Fruit fly (Drosophila melanogaster) whole organism, embryonic: ENCODE measurements around the gene CG13097.

Experiments
- ATbp ChIP-seq: fragments of 200-800 bp; sonication (Bioruptor generic); optimal IDR thresholded peaks from 2 replicates; lab custom pipeline; 2017; ENCODE audit warnings: missing biosample characterization, mild to moderate bottlenecking, missing genetic modification characterization, missing genetic modification reagents
- Aef1 ChIP-seq: fragments of 200-800 bp; sonication (Bioruptor generic); IDR thresholded peaks from 3 replicates; pipeline ENCODE4 v1.3.6; 2022; ENCODE audit warnings: missing biosample characterization, missing genetic modification characterization
- Atf6 ChIP-seq: fragments of 200-800 bp; sonication (Bioruptor generic); IDR thresholded peaks from 2 replicates; pipeline ENCODE4 v1.3.6; 2022; ENCODE audit warnings: missing biosample characterization, missing genetic modification characterization
- Bteb2 ChIP-seq: fragments of 200-800 bp; sonication (Bioruptor generic); optimal IDR thresholded peaks from 2 replicates; lab custom pipeline; 2016; ENCODE audit warnings: missing biosample characterization, missing genetic modification characterization
- CG10366 ChIP-seq: fragments of 200-800 bp; sonication (Bioruptor generic); IDR thresholded peaks from 2 replicates; pipeline ENCODE4 v1.3.6; 2022; ENCODE audit warnings: missing biosample characterization, missing genetic modification characterization
- CG10959 ChIP-seq: fragments of 200-800 bp; sonication (Bioruptor generic); IDR thresholded peaks from 2 replicates; pipeline ENCODE4 v1.3.6; 2022; ENCODE audit warnings: missing biosample characterization, missing genetic modification characterization
- CG11085 ChIP-seq: fragments of 200-800 bp; sonication (Bioruptor generic); IDR thresholded peaks from 2 replicates; pipeline ENCODE4 v1.3.6; 2022; ENCODE audit warnings: missing biosample characterization, missing genetic modification characterization
- CG1233 ChIP-seq: fragments of 200-800 bp; sonication (Bioruptor generic); optimal IDR thresholded peaks from 4 replicates; lab custom pipeline; 2018; ENCODE audit warnings: missing biosample characterization, mild to moderate bottlenecking, missing genetic modification characterization
- CG12659 ChIP-seq: fragments of 200-800 bp; sonication (Bioruptor generic); optimal IDR thresholded peaks from 3 replicates; lab custom pipeline; 2017; ENCODE audit warnings: mild to moderate bottlenecking, missing biosample characterization, missing genetic modification reagents, missing genetic modification characterization
- CG14050 ChIP-seq: fragments of 200-800 bp; sonication (Bioruptor generic); IDR thresholded peaks from 3 replicates; pipeline ENCODE4 v1.3.6; 2022; ENCODE audit warnings: missing biosample characterization, missing genetic modification characterization
- CG14667 ChIP-seq: fragments of 200-800 bp; sonication (Bioruptor generic); IDR thresholded peaks from 2 replicates; pipeline ENCODE4 v1.3.6; 2022; ENCODE audit warnings: missing biosample characterization, missing genetic modification characterization
- CG16779 ChIP-seq: fragments of 200-800 bp; sonication (Bioruptor generic); IDR thresholded peaks from 2 replicates; pipeline ENCODE4 v1.3.6; 2022; ENCODE audit warnings: missing biosample characterization, missing genetic modification characterization
- CG16863 ChIP-seq: fragments of 200-800 bp; sonication (Bioruptor generic); optimal IDR thresholded peaks from 3 replicates; lab custom pipeline; 2016; ENCODE audit warnings: missing biosample characterization, missing genetic modification characterization
- CG17186 ChIP-seq: fragments of 200-800 bp; sonication (Bioruptor generic); optimal IDR thresholded peaks from 3 replicates; lab custom pipeline; 2017; ENCODE audit warnings: missing biosample characterization, missing genetic modification reagents, missing genetic modification characterization
- CG17328 ChIP-seq: fragments of 200-800 bp; sonication (Bioruptor generic); IDR thresholded peaks from 2 replicates; pipeline ENCODE4 v1.3.6; 2022; ENCODE audit warnings: missing biosample characterization, missing genetic modification characterization
- CG2116 ChIP-seq: fragments of 200-800 bp; sonication (Bioruptor generic); optimal IDR thresholded peaks from 3 replicates; lab custom pipeline; 2018; ENCODE audit warnings: missing biosample characterization, mild to moderate bottlenecking, missing genetic modification characterization
- CG3065 ChIP-seq: fragments of 200-800 bp; sonication (Bioruptor generic); optimal IDR thresholded peaks from 2 replicates; lab custom pipeline; 2016; ENCODE audit warnings: missing biosample characterization, missing genetic modification characterization
- CG31388 ChIP-seq: fragments of 200-800 bp; sonication (Bioruptor generic); optimal IDR thresholded peaks from 2 replicates; lab custom pipeline; 2016; ENCODE audit warnings: missing biosample characterization, missing genetic modification characterization
- CG4282 ChIP-seq: fragments of 200-800 bp; sonication (Bioruptor generic); optimal IDR thresholded peaks from 2 replicates; lab custom pipeline; 2016; ENCODE audit warnings: missing biosample characterization, missing genetic modification characterization
- CG4730 ChIP-seq: fragments of 200-800 bp; sonication (Bioruptor generic); IDR thresholded peaks from 2 replicates; pipeline ENCODE4 v1.3.6; 2022; ENCODE audit warnings: missing biosample characterization, missing genetic modification characterization
- CG7745 ChIP-seq: fragments of 200-800 bp; sonication (Bioruptor generic); optimal IDR thresholded peaks from 2 replicates; lab custom pipeline; 2018; ENCODE audit warnings: missing biosample characterization, mild to moderate bottlenecking, missing genetic modification characterization, moderate library complexity
- CG8290 ChIP-seq, 3 experiments: fragments of 200-800 bp; sonication (Bioruptor generic); optimal IDR thresholded peaks; 2 replicates each; lab custom pipeline; 2016 to 2019; ENCODE audit warnings: missing biosample characterization in 3 of 3, missing genetic modification characterization in 3 of 3, mild to moderate bottlenecking in 2 of 3, moderate library complexity in 1 of 3
- CG8478 ChIP-seq: fragments of >200 bp; optimal IDR thresholded peaks from 2 replicates; lab custom pipeline; 2018
- CG9797 ChIP-seq: fragments of 200-800 bp; sonication (Bioruptor generic); optimal IDR thresholded peaks from 3 replicates; lab custom pipeline; 2018; ENCODE audit warnings: missing biosample characterization, mild to moderate bottlenecking, missing genetic modification characterization
- Camta ChIP-seq: fragments of 200-800 bp; sonication (Bioruptor generic); optimal IDR thresholded peaks from 2 replicates; lab custom pipeline; 2016; ENCODE audit warnings: missing biosample characterization, missing genetic modification characterization
- Doc3 ChIP-seq: fragments of 200-800 bp; sonication (Bioruptor generic); IDR thresholded peaks from 3 replicates; pipeline ENCODE4 v1.3.6; 2022; ENCODE audit warnings: missing biosample characterization, missing genetic modification characterization; ENCODE audit not compliant: partially characterized antibody
- Gug ChIP-seq: fragments of 200-800 bp; sonication (Bioruptor generic); IDR thresholded peaks from 4 replicates; pipeline ENCODE4 v1.3.6; 2022; ENCODE audit warnings: missing biosample characterization, missing genetic modification characterization
- H15 ChIP-seq: fragments of 200-800 bp; sonication (Bioruptor generic); IDR thresholded peaks from 3 replicates; pipeline ENCODE4 v1.3.6; 2022; ENCODE audit warnings: missing biosample characterization, missing genetic modification characterization
- HHEX ChIP-seq: fragments of 200-800 bp; sonication (Bioruptor generic); optimal IDR thresholded peaks from 3 replicates; lab custom pipeline; 2017; ENCODE audit warnings: missing biosample characterization, mild to moderate bottlenecking, missing genetic modification characterization, missing genetic modification reagents
- HLH4C ChIP-seq: fragments of 200-800 bp; sonication (Bioruptor generic); IDR thresholded peaks from 3 replicates; pipeline ENCODE4 v1.3.6; 2022; ENCODE audit warnings: missing biosample characterization, missing genetic modification characterization; ENCODE audit not compliant: partially characterized antibody
- Lpt ChIP-seq: fragments of >200 bp; optimal IDR thresholded peaks from 2 replicates; lab custom pipeline; 2018; ENCODE audit warnings: missing biosample characterization, missing genetic modification characterization
- Meics ChIP-seq: fragments of 200-800 bp; sonication (Bioruptor generic); optimal IDR thresholded peaks from 2 replicates; lab custom pipeline; 2017; ENCODE audit warnings: missing biosample characterization, mild to moderate bottlenecking, missing genetic modification characterization
- NC2β ChIP-seq: fragments of 200-800 bp; sonication (Bioruptor generic); optimal IDR thresholded peaks from 2 replicates; lab custom pipeline; 2016; ENCODE audit warnings: missing biosample characterization, missing genetic modification characterization
- Nf-YC ChIP-seq: fragments of 200-800 bp; optimal IDR thresholded peaks from 3 replicates; lab custom pipeline; 2019; ENCODE audit warnings: missing biosample characterization, mild to moderate bottlenecking, missing genetic modification characterization, moderate library complexity
- Ssrp ChIP-seq: fragments of 200-800 bp; sonication (Bioruptor generic); optimal IDR thresholded peaks from 2 replicates; lab custom pipeline; 2018; ENCODE audit warnings: missing biosample characterization, mild to moderate bottlenecking, missing genetic modification characterization, moderate library complexity
- bcd ChIP-seq: fragments of 200-800 bp; sonication (Bioruptor generic); optimal IDR thresholded peaks from 2 replicates; lab custom pipeline; 2017; ENCODE audit warnings: missing biosample characterization, mild to moderate bottlenecking, missing genetic modification characterization
- chif ChIP-seq, 2 experiments: fragments of 200-800 bp; sonication (Bioruptor generic); optimal IDR thresholded peaks; 3 replicates each; lab custom pipeline; 2016; ENCODE audit warnings: missing biosample characterization in 2 of 2, missing genetic modification characterization in 2 of 2
- emc ChIP-seq: fragments of 200-800 bp; sonication (Bioruptor generic); optimal IDR thresholded peaks from 2 replicates; lab custom pipeline; 2016; ENCODE audit warnings: missing biosample characterization, missing genetic modification characterization
- her ChIP-seq: fragments of 200-800 bp; sonication (Bioruptor generic); optimal IDR thresholded peaks from 2 replicates; lab custom pipeline; 2016; ENCODE audit warnings: missing biosample characterization, missing genetic modification characterization
- hkb ChIP-seq, 2 experiments: fragments of 200-800 bp in 1 of 2; fragments of >200 bp in 1 of 2; sonication (Bioruptor generic) in 1 of 2; IDR thresholded peaks in 1 of 2; optimal IDR thresholded peaks in 1 of 2; 2 replicates each; pipeline versions ENCODE4 v1.3.6 to Lab custom; 2017 to 2022; ENCODE audit warnings: missing biosample characterization in 1 of 2, missing genetic modification characterization in 1 of 2
- insv ChIP-seq, 2 experiments: fragments of 200-800 bp; sonication (Bioruptor generic); optimal IDR thresholded peaks; 3 replicates each; lab custom pipeline; 2016 to 2018; ENCODE audit warnings: missing biosample characterization in 2 of 2, missing genetic modification characterization in 2 of 2
- p53 ChIP-seq: fragments of 200-800 bp; sonication (Bioruptor generic); optimal IDR thresholded peaks from 2 replicates; lab custom pipeline; 2016; ENCODE audit warnings: missing biosample characterization, missing genetic modification characterization
- peb ChIP-seq: fragments of 200-800 bp; sonication (Bioruptor generic); IDR thresholded peaks from 2 replicates; pipeline ENCODE4 v1.3.6; 2022; ENCODE audit warnings: missing biosample characterization, missing genetic modification characterization
- sisA ChIP-seq: fragments of 200-800 bp; sonication (Bioruptor generic); IDR thresholded peaks from 2 replicates; pipeline ENCODE4 v1.3.6; 2022; ENCODE audit warnings: missing biosample characterization, missing genetic modification characterization
- sqz ChIP-seq: fragments of 200-800 bp; sonication (Bioruptor generic); optimal IDR thresholded peaks from 3 replicates; lab custom pipeline; 2018; ENCODE audit warnings: missing biosample characterization, mild to moderate bottlenecking, missing genetic modification characterization

The CG13097 gene

dm6 chr2L:8534515-8535295, 20.0 kb upstream of the CG13097 start (continued):
- TF ChIP-seq peb (GFP tag; lab: Robert Waterston, UW) (peak; percentile 95), sqz (GFP tag; lab: Kevin White, UChicago) (peak; percentile 90), CG31388 (peak; percentile 90), CG11085 (peak; percentile 68), CG12659 (GFP tag; lab: Kevin White, UChicago) (peak; percentile 93), Ssrp (tag; lab: Kevin White, UChicago) (peak; percentile 98), chif (GFP tag; optimal IDR thresholded peaks at IDR 0.05; lab: Kevin White, UChicago) (peak; percentile 84 to 90), CG14667 (no peak; the same call in none of the 2 replicates), sisA (GFP tag; lab: Robert Waterston, UW) (peak; percentile 97), CG8478 (lab: Kevin White, UChicago) (no peak), Bteb2 (peak; percentile 46), CG10959 (GFP tag; lab: Robert Waterston, UW) (peak; percentile 78), CG10366 (peak; percentile 95), CG14050 (peak; percentile 95), CG7745 (tag; lab: Kevin White, UChicago) (peak; percentile 50), H15 (GFP tag; lab: Robert Waterston, UW) (peak; percentile 94), NC2β (peak; percentile 87), Gug (peak; percentile 88), CG16779 (GFP tag; lab: Robert Waterston, UW) (peak; percentile 86), Lpt (no peak), Atf6 (peak; percentile 83), CG17328 (GFP tag; lab: Robert Waterston, UW) (peak; percentile 96), ATbp (peak; percentile 97), Camta (peak; percentile 79), CG3065 (GFP tag; lab: Kevin White, UChicago) (peak; percentile 82), CG8290 (GFP tag; optimal IDR thresholded peaks at IDR 0.05; lab: Kevin White, UChicago) (peak; percentile 72), CG8290 (tag; optimal IDR thresholded peaks at IDR 0.05; lab: Kevin White, UChicago) (peak; percentile 81 to 85), CG2116 (GFP tag; lab: Kevin White, UChicago) (peak; percentile 65), HLH4C (GFP tag; lab: Robert Waterston, UW) (0 out of 3 replicates have a peak, but pooled peaks have one; percentile 54), Meics (GFP tag; lab: Kevin White, UChicago) (peak; percentile 81), Nf-YC (tag; lab: Kevin White, UChicago) (peak; percentile 83), her (GFP tag; lab: Kevin White, UChicago) (peak; percentile 8), HHEX (peak; percentile 93), hkb (optimal IDR thresholded peaks at IDR 0.05; lab: Kevin White, UChicago) (no peak), hkb (GFP tag; IDR thresholded peaks at IDR 0.05; lab: Robert Waterston, UW) (peak; percentile 98), Doc3 (GFP tag; lab: Robert Waterston, UW) (peak; percentile 45; the same call in 1 of the 3 replicates), CG4730 (peak; percentile 87), CG4282 (peak; percentile 71), bcd (GFP tag; lab: Kevin White, UChicago) (peak; percentile 94), CG16863 (GFP tag; lab: Kevin White, UChicago) (peak; percentile 87), CG17186 (peak; percentile 94), insv (GFP tag; optimal IDR thresholded peaks at IDR 0.05; lab: Kevin White, UChicago) (peak in 1 of 2 experiments; percentile 51), p53 (GFP tag; lab: Kevin White, UChicago) (peak; percentile 57), emc (GFP tag; lab: Kevin White, UChicago) (peak; percentile 59), CG1233 (GFP tag; lab: Kevin White, UChicago) (peak; percentile 93), CG9797 (GFP tag; lab: Kevin White, UChicago) (peak; percentile 50), Aef1 (peak; percentile 92)
